Worm (Caenorhabditis elegans) whole organism, L3 larva: Measurements from ENCODE around the gene F23F12.12.

Experiments used
- ZK546.5 ChIP-seq: sonication (generic microtip); optimal IDR thresholded peaks from 2 replicates; lab custom pipeline; 2017; ENCODE audit warnings: missing biosample characterization, missing genetic modification characterization
- aly-2 ChIP-seq: fragments of 150-350 bp; optimal IDR thresholded peaks from 2 replicates; lab custom pipeline; 2014; ENCODE audit warnings: missing biosample characterization, missing genetic modification characterization
- ama-1 ChIP-seq: fragments of 150-350 bp; optimal IDR thresholded peaks from 2 replicates; lab custom pipeline; 2018
- egl-27 ChIP-seq: sonication (generic microtip); optimal IDR thresholded peaks from 4 replicates; lab custom pipeline; 2017; ENCODE audit warnings: missing biosample characterization, missing genetic modification reagents, missing genetic modification characterization
- egl-5 ChIP-seq: fragments of 150-350 bp; optimal IDR thresholded peaks from 2 replicates; lab custom pipeline; 2017; ENCODE audit warnings: missing biosample characterization, missing genetic modification reagents, missing genetic modification characterization, inconsistent platforms
- elt-1 ChIP-seq: fragments of 150-350 bp; optimal IDR thresholded peaks from 2 replicates; lab custom pipeline; 2014; ENCODE audit warnings: missing biosample characterization, missing genetic modification characterization
- elt-2 ChIP-seq: sonication (generic microtip); optimal IDR thresholded peaks from 2 replicates; lab custom pipeline; 2016; ENCODE audit warnings: missing genetic modification reagents, mild to moderate bottlenecking, missing genetic modification characterization, missing compliant biosample characterization
- elt-3 ChIP-seq, 3 experiments: fragments of 150-350 bp in 1 of 3; sonication (generic microtip) in 2 of 3; optimal IDR thresholded peaks; 2 replicates in 2 of 3; 4 replicates in 1 of 3; lab custom pipeline; 2014 to 2017; ENCODE audit warnings: missing biosample characterization in 3 of 3, missing genetic modification characterization in 3 of 3
- eor-1 ChIP-seq, 2 experiments: fragments of 150-350 bp; optimal IDR thresholded peaks; 2 replicates each; lab custom pipeline; 2014 to 2018; ENCODE audit warnings: missing biosample characterization in 2 of 2, missing genetic modification characterization in 2 of 2
- fkh-10 ChIP-seq: sonication (generic microtip); optimal IDR thresholded peaks from 2 replicates; lab custom pipeline; 2017; ENCODE audit warnings: missing biosample characterization, missing genetic modification reagents, missing genetic modification characterization
- hmg-11 ChIP-seq: sonication (generic microtip); optimal IDR thresholded peaks from 2 replicates; lab custom pipeline; 2016; ENCODE audit warnings: missing genetic modification characterization, missing compliant biosample characterization
- jun-1 ChIP-seq: fragments of 150-350 bp; optimal IDR thresholded peaks from 2 replicates; lab custom pipeline; 2014; ENCODE audit warnings: missing biosample characterization, missing genetic modification reagents, missing genetic modification characterization
- lin-15B ChIP-seq: fragments of 150-350 bp; optimal IDR thresholded peaks from 2 replicates; lab custom pipeline; 2014; ENCODE audit warnings: missing biosample characterization, missing genetic modification characterization
- lin-39 ChIP-seq: fragments of 150-350 bp; optimal IDR thresholded peaks from 2 replicates; lab custom pipeline; 2018; ENCODE audit warnings: missing biosample characterization, missing genetic modification reagents, missing genetic modification characterization
- mdl-1 ChIP-seq: fragments of 150-350 bp; optimal IDR thresholded peaks from 2 replicates; lab custom pipeline; 2014; ENCODE audit warnings: missing biosample characterization, missing genetic modification characterization
- mml-1 ChIP-seq: fragments of 150-350 bp; sonication (generic microtip); optimal IDR thresholded peaks from 3 replicates; lab custom pipeline; 2014; ENCODE audit warnings: missing biosample characterization, missing genetic modification characterization
- nhr-11 ChIP-seq: fragments of 150-350 bp; optimal IDR thresholded peaks from 2 replicates; lab custom pipeline; 2014; ENCODE audit warnings: missing biosample characterization, missing genetic modification characterization
- nhr-12 ChIP-seq: fragments of 150-350 bp; optimal IDR thresholded peaks from 2 replicates; lab custom pipeline; 2014; ENCODE audit warnings: missing biosample characterization, missing genetic modification characterization
- nhr-23 ChIP-seq: fragments of 150-350 bp; optimal IDR thresholded peaks from 2 replicates; lab custom pipeline; 2014; ENCODE audit warnings: missing biosample characterization, missing genetic modification reagents, missing genetic modification characterization
- nhr-237 ChIP-seq: fragments of 150-350 bp; optimal IDR thresholded peaks from 2 replicates; lab custom pipeline; 2014; ENCODE audit warnings: missing biosample characterization, missing genetic modification characterization
- nhr-25 ChIP-seq: sonication (generic microtip); optimal IDR thresholded peaks from 2 replicates; lab custom pipeline; 2017; ENCODE audit warnings: missing biosample characterization, missing genetic modification characterization
- nhr-28 ChIP-seq: fragments of 150-350 bp; optimal IDR thresholded peaks from 2 replicates; lab custom pipeline; 2014; ENCODE audit warnings: missing biosample characterization, missing genetic modification characterization
- nhr-43 ChIP-seq: sonication (generic microtip); optimal IDR thresholded peaks from 2 replicates; lab custom pipeline; 2016; ENCODE audit warnings: mild to moderate bottlenecking, missing genetic modification characterization, missing compliant biosample characterization; ENCODE audit not compliant: poor library complexity, severe bottlenecking
- nhr-77 ChIP-seq: fragments of 150-350 bp; optimal IDR thresholded peaks from 2 replicates; lab custom pipeline; 2014; ENCODE audit warnings: missing biosample characterization, missing genetic modification characterization
- pqm-1 ChIP-seq: fragments of 150-350 bp; optimal IDR thresholded peaks from 2 replicates; lab custom pipeline; 2017; ENCODE audit warnings: missing biosample characterization, missing genetic modification characterization, inconsistent platforms
- sea-2 ChIP-seq: fragments of 150-350 bp; sonication (generic microtip); optimal IDR thresholded peaks from 4 replicates; lab custom pipeline; 2014; ENCODE audit warnings: missing biosample characterization, missing genetic modification reagents, missing genetic modification characterization
- snpc-4 ChIP-seq: fragments of 150-350 bp; optimal IDR thresholded peaks from 2 replicates; lab custom pipeline; 2014; ENCODE audit warnings: missing biosample characterization, missing genetic modification characterization
- tbx-2 ChIP-seq: sonication (generic microtip); optimal IDR thresholded peaks from 2 replicates; lab custom pipeline; 2016; ENCODE audit warnings: mild to moderate bottlenecking, missing genetic modification characterization, missing compliant biosample characterization
- unc-39 ChIP-seq: sonication (generic microtip); optimal IDR thresholded peaks from 4 replicates; lab custom pipeline; 2017; ENCODE audit warnings: missing biosample characterization, missing genetic modification characterization
- unc-62 ChIP-seq: fragments of 150-350 bp; sonication (generic microtip); optimal IDR thresholded peaks from 4 replicates; lab custom pipeline; 2014; ENCODE audit warnings: missing biosample characterization, missing genetic modification reagents, missing genetic modification characterization
- ztf-11 ChIP-seq: fragments of 150-350 bp; optimal IDR thresholded peaks from 2 replicates; lab custom pipeline; 2014; ENCODE audit warnings: missing biosample characterization, missing genetic modification characterization
- ztf-4 ChIP-seq: fragments of 150-350 bp; optimal IDR thresholded peaks from 2 replicates; lab custom pipeline; 2014; ENCODE audit warnings: missing biosample characterization, missing genetic modification characterization

The F23F12.12 gene

DNA sequence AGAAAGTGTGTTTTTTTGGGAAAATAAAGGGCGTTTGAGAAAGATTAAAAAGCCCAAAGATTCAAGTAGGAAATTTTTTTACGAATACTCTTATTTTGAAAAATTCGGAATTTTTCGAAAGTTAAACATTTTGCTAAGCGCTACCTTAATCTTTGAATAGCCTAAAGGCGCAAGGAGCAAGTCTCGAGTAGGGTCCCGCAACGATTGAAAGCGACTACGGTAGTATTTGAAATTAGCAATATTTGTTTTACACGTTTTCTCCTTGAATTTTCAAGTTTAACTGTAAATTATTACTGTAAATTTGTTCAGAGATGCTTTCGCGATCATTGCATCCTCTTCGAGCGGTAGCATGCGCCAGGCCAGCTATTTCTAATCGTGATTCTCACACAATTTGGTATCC is 43.0 kb upstream of the F23F12.12 start, which contains the start of gene nduf-2.2:
TSS of gene nduf-2.2 (plus strand) at position 310 of the 400 bp plus-strand sequence.
- TF ChIP-seq nhr-43 (tag; lab: Kevin White, UChicago) (no peak), elt-3 (tag; optimal IDR thresholded peaks at IDR 0.05; lab: Kevin White, UChicago) (no peak), nhr-23 (tag; lab: Kevin White, UChicago) (no peak), pqm-1 (tag; lab: Kevin White, UChicago) (no peak), eor-1 (tag; optimal IDR thresholded peaks at IDR 0.05; lab: Kevin White, UChicago) (no peak), hmg-11 (tag; lab: Kevin White, UChicago) (no peak)

DNA sequence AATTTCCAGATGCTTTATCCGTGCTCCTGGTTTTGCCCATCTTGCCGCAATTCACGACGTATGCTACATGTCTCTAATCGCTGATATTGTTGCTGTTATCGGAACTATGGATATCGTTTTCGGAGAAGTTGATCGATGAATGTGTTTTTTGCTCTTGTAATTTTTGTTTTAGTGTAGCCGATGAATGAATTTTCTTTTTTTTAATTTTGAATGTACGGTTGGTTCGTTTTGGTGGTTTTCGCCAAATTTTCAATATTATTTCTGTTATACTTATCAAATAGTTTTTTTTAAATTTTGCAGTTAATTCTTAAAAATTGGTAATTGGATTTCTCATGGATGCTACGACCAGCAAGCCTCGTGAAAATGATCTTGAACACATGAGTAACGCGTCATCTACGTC is 40.9 kb upstream of the F23F12.12 start, which contains the start of gene T26A5.2:
TSS of gene T26A5.2 (plus strand) at position 301 of the 400 bp plus-strand sequence.
- TF ChIP-seq egl-27 (tag; lab: Kevin White, UChicago): no peak
- no peak for TF ChIP-seq ztf-4
- TF ChIP-seq hmg-11 (tag; lab: Kevin White, UChicago): no peak
- no peak for TF ChIP-seq nhr-28
- no peak for TF ChIP-seq ztf-11 (tag; lab: Kevin White, UChicago)
- TF ChIP-seq ama-1 (lab: Kevin White, UChicago): no peak
- TF ChIP-seq nhr-11 (tag; lab: Kevin White, UChicago): no peak
- no peak for TF ChIP-seq nhr-77 (tag; lab: Kevin White, UChicago)

DNA sequence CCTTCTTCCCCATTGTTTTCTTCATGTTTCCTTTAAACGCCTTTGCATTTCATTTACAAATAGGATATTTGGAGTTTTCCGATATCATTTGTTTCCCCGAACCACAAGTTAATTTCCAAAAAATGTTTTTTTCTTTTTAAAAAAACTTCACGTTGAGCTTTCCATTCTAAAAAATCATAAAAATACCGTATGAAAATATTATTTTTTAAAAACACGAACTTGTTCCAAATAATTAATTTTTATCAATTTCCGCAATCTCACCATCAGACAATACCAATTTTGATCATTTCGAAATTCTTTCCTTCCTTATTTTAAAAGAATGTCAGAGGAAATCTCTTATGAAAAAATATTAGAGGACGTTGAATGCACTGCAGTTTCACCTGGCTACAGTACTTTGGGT is 36.5 kb upstream of the F23F12.12 start, which contains the start of gene wht-6:
TSS of gene wht-6 (plus strand) at position 301 of the 400 bp plus-strand sequence.
- TF ChIP-seq egl-5 (tag; lab: Kevin White, UChicago) (no peak), unc-62 (GFP tag; lab: Kevin White, UChicago) (no peak), pqm-1 (tag; lab: Kevin White, UChicago) (no peak), jun-1 (tag; lab: Kevin White, UChicago) (no peak), aly-2 (tag; lab: Kevin White, UChicago) (no peak), hmg-11 (tag; lab: Kevin White, UChicago) (no peak), mml-1 (tag; lab: Kevin White, UChicago) (no peak), lin-39 (no peak), elt-2 (tag; lab: Kevin White, UChicago) (no peak)

DNA sequence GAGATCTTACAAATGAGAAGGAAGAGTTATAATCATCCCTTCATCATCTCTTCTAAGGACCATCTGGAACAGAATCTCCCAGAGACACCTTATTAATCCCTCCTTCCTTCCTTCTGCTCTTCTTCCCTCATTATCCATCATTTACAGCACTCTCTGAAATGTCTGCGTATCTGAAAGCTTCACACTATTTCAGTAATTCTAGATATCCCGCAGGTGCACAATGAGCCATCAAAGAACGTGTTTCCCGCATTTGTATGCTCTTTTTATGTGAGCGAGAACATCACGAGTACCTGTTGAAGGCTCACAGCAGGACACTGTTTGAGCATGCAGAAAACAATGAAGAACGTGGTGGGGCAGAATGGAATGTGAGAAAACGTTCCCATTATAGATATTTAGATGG is 31.6 kb upstream of the F23F12.12 start:
- TF ChIP-seq nhr-12 (tag; lab: Kevin White, UChicago) (no peak), ztf-4 (no peak), egl-5 (tag; lab: Kevin White, UChicago) (no peak), jun-1 (tag; lab: Kevin White, UChicago) (no peak), nhr-237 (tag; lab: Kevin White, UChicago) (no peak), elt-2 (tag; lab: Kevin White, UChicago) (no peak), elt-1 (tag; lab: Kevin White, UChicago) (no peak), unc-62 (GFP tag; lab: Kevin White, UChicago) (no peak), ZK546.5 (tag; lab: Kevin White, UChicago) (no peak), mdl-1 (tag; lab: Kevin White, UChicago) (no peak), sea-2 (no peak), lin-15B (tag; lab: Kevin White, UChicago) (no peak), nhr-28 (no peak), fkh-10 (GFP tag; lab: Kevin White, UChicago) (no peak), snpc-4 (tag; lab: Kevin White, UChicago) (no peak)

DNA sequence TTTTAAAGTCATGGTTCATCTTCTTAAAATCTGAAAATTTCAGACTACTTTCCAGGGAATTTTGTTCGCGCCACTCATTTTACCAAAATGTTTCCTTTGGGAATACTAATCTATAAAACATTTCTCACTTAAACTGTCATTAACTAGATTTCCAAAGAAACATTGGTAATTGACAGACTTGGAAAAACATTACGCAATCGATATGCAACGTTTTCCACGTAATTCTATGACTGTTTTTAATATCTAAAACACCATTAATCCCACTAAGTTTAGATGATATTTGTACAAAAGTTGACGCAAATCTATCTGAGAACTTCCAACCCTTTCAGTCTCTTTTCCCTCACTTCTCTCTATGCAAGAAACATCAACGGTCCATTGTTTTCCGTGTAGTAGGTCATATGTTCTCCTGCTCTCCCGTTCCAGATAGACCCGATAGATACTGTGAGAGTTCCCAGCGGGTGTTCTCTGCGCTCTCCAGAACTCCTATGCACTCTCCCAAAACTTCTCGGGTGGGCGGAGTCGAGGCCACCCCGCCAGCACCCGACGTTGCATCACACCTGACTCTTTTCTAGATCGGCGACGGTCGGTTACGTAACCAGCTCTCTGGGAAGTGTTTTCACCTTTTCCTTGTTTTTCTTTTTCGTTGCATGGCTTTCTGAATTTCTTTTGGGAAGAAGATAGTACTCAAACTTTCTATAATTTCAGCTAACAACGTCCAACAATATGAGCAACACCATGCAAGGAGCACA is 29.5 kb upstream of the F23F12.12 start, which contains the start of gene zip-8:
TSS of gene zip-8 (plus strand) at position 700 of the 749 bp plus-strand sequence.
- no peak for TF ChIP-seq egl-5 (tag; lab: Kevin White, UChicago)
- no peak for TF ChIP-seq egl-27 (tag; lab: Kevin White, UChicago)
- TF ChIP-seq aly-2 (tag; lab: Kevin White, UChicago): no peak
- no peak for TF ChIP-seq elt-3 (tag; optimal IDR thresholded peaks at IDR 0.05; lab: Kevin White, UChicago)
- TF ChIP-seq elt-2 (tag; lab: Kevin White, UChicago): no peak
- no peak for TF ChIP-seq lin-39
- TF ChIP-seq tbx-2 (tag; lab: Kevin White, UChicago): no peak
- TF ChIP-seq nhr-237 (tag; lab: Kevin White, UChicago): no peak
- no peak for TF ChIP-seq nhr-12 (tag; lab: Kevin White, UChicago)
- TF ChIP-seq nhr-25 (tag; lab: Kevin White, UChicago): no peak
- no peak for TF ChIP-seq nhr-43 (tag; lab: Kevin White, UChicago)
- no peak for TF ChIP-seq unc-39 (tag; lab: Kevin White, UChicago)
- TF ChIP-seq, all 47 proteins: peak for 0
